Fruit fly (Drosophila melanogaster) whole organism, embryonic: ENCODE measurements around the gene CG34337.
A peak's percentile ranks its signal among the peaks of the same experiment; 100 is the strongest.

Experiments
- CG10321 ChIP-seq: fragments of 200-800 bp; sonication (Bioruptor generic); IDR thresholded peaks from 2 replicates; pipeline ENCODE4 v1.3.6; 2022; ENCODE audit warnings: missing biosample characterization, missing genetic modification characterization
- CG10979 ChIP-seq: fragments of 200-800 bp; sonication (Bioruptor generic); optimal IDR thresholded peaks from 2 replicates; lab custom pipeline; 2018; ENCODE audit warnings: missing biosample characterization, mild to moderate bottlenecking, missing genetic modification characterization, moderate library complexity
- CG12236 ChIP-seq: fragments of 200-800 bp; sonication (Bioruptor generic); optimal IDR thresholded peaks from 2 replicates; lab custom pipeline; 2016; ENCODE audit warnings: missing biosample characterization, missing genetic modification characterization
- CG14050 ChIP-seq: fragments of 200-800 bp; sonication (Bioruptor generic); IDR thresholded peaks from 3 replicates; pipeline ENCODE4 v1.3.6; 2022; ENCODE audit warnings: missing biosample characterization, missing genetic modification characterization
- CG1603 ChIP-seq: fragments of 200-800 bp; sonication (Bioruptor generic); optimal IDR thresholded peaks from 2 replicates; lab custom pipeline; 2019; ENCODE audit warnings: missing biosample characterization, mild to moderate bottlenecking, missing genetic modification characterization, moderate library complexity
- CG17802 ChIP-seq: fragments of 200-800 bp; sonication (Bioruptor generic); optimal IDR thresholded peaks from 2 replicates; lab custom pipeline; 2018; ENCODE audit warnings: missing biosample characterization, mild to moderate bottlenecking, missing genetic modification characterization, moderate library complexity
- CG1792 ChIP-seq: fragments of 200-800 bp; sonication (Bioruptor generic); optimal IDR thresholded peaks from 2 replicates; lab custom pipeline; 2016; ENCODE audit warnings: missing biosample characterization, missing genetic modification characterization
- CG1832 ChIP-seq: fragments of 200-800 bp; sonication (Bioruptor generic); optimal IDR thresholded peaks from 2 replicates; lab custom pipeline; 2017; ENCODE audit warnings: missing biosample characterization, mild to moderate bottlenecking, missing genetic modification characterization, inconsistent platforms
- CG2199 ChIP-seq: fragments of 200-800 bp; sonication (Bioruptor generic); IDR thresholded peaks from 3 replicates; pipeline ENCODE4 v1.3.6; 2022; ENCODE audit warnings: missing biosample characterization, missing genetic modification characterization
- CG2889 ChIP-seq: fragments of 200-800 bp; sonication (Bioruptor generic); IDR thresholded peaks from 3 replicates; pipeline ENCODE4 v1.3.6; 2022; ENCODE audit warnings: missing biosample characterization, missing genetic modification characterization
- CG3163 ChIP-seq: fragments of 200-800 bp; sonication (Bioruptor generic); optimal IDR thresholded peaks from 3 replicates; lab custom pipeline; 2016; ENCODE audit warnings: missing biosample characterization, missing genetic modification characterization
- CG8290 ChIP-seq, 3 experiments: fragments of 200-800 bp; sonication (Bioruptor generic); optimal IDR thresholded peaks; 2 replicates each; lab custom pipeline; 2016 to 2019; ENCODE audit warnings: missing biosample characterization in 3 of 3, missing genetic modification characterization in 3 of 3, mild to moderate bottlenecking in 2 of 3, moderate library complexity in 1 of 3
- Deaf1 ChIP-seq: fragments of 200-800 bp; optimal IDR thresholded peaks from 3 replicates; lab custom pipeline; 2019; ENCODE audit warnings: missing biosample characterization, mild to moderate bottlenecking, missing genetic modification characterization, moderate library complexity
- E2f1 ChIP-seq: fragments of 200-800 bp; sonication (Bioruptor generic); IDR thresholded peaks from 2 replicates; pipeline ENCODE4 v1.3.6; 2022; ENCODE audit warnings: missing biosample characterization, missing genetic modification characterization
- Ets65A ChIP-seq: fragments of 200-800 bp; sonication (Bioruptor generic); peaks from one replicate; lab custom pipeline; 2016; ENCODE audit warnings: missing biosample characterization, missing genetic modification characterization
- Lim3 ChIP-seq: fragments of 200-800 bp; sonication (Bioruptor generic); IDR thresholded peaks from 2 replicates; pipeline ENCODE4 v1.3.6; 2022; ENCODE audit warnings: missing biosample characterization, missing genetic modification characterization
- Nf-YA ChIP-seq: fragments of 200-800 bp; sonication (Bioruptor generic); IDR thresholded peaks from 2 replicates; pipeline ENCODE4 v1.3.6; 2022; ENCODE audit warnings: missing biosample characterization, missing genetic modification characterization
- Nf-YB ChIP-seq: fragments of 200-800 bp; sonication (Bioruptor generic); optimal IDR thresholded peaks from 3 replicates; lab custom pipeline; 2019; ENCODE audit warnings: missing biosample characterization, mild to moderate bottlenecking, missing genetic modification characterization, moderate library complexity
- Nf-YC ChIP-seq: fragments of 200-800 bp; optimal IDR thresholded peaks from 3 replicates; lab custom pipeline; 2019; ENCODE audit warnings: missing biosample characterization, mild to moderate bottlenecking, missing genetic modification characterization, moderate library complexity
- ab ChIP-seq: fragments of 200-800 bp; sonication (Bioruptor generic); optimal IDR thresholded peaks from 2 replicates; lab custom pipeline; 2016; ENCODE audit warnings: missing biosample characterization, missing genetic modification characterization
- cg ChIP-seq: fragments of 200-800 bp; sonication (Bioruptor generic); optimal IDR thresholded peaks from 3 replicates; lab custom pipeline; 2019; ENCODE audit warnings: missing biosample characterization, mild to moderate bottlenecking, missing genetic modification characterization, moderate library complexity
- corto ChIP-seq: fragments of 200-800 bp; sonication (Bioruptor generic); optimal IDR thresholded peaks from 2 replicates; lab custom pipeline; 2016; ENCODE audit warnings: missing biosample characterization, mild to moderate bottlenecking, missing genetic modification characterization, moderate library complexity
- disco-r ChIP-seq: fragments of 200-800 bp; sonication (Bioruptor generic); optimal IDR thresholded peaks from 2 replicates; lab custom pipeline; 2016; ENCODE audit warnings: missing biosample characterization, missing genetic modification characterization
- dmrt11E ChIP-seq: fragments of 200-800 bp; sonication (Bioruptor generic); optimal IDR thresholded peaks from 3 replicates; lab custom pipeline; 2018; ENCODE audit warnings: missing biosample characterization, mild to moderate bottlenecking, missing genetic modification characterization, moderate library complexity
- en ChIP-seq: fragments of 200-800 bp; sonication (Bioruptor generic); optimal IDR thresholded peaks from 2 replicates; lab custom pipeline; 2016; ENCODE audit warnings: missing biosample characterization, missing genetic modification characterization
- mld ChIP-seq: fragments of 200-800 bp; sonication (Bioruptor generic); IDR thresholded peaks from 3 replicates; pipeline ENCODE4 v1.3.6; 2022; ENCODE audit warnings: missing biosample characterization, missing genetic modification characterization; ENCODE audit not compliant: partially characterized antibody
- prd ChIP-seq, 3 experiments: fragments of >200 bp in 2 of 3; fragments of 200-800 bp in 1 of 3; sonication (Bioruptor generic) in 1 of 3; optimal IDR thresholded peaks in 2 of 3; IDR thresholded peaks in 1 of 3; 2 replicates in 2 of 3; 3 replicates in 1 of 3; pipeline versions ENCODE4 v1.3.6 to Lab custom; 2017 to 2022; ENCODE audit warnings: missing biosample characterization in 1 of 3, missing genetic modification characterization in 1 of 3
- sens ChIP-seq: fragments of 200-800 bp; sonication (Bioruptor generic); peaks from one replicate; lab custom pipeline; 2016; ENCODE audit warnings: missing biosample characterization, missing genetic modification characterization
- z ChIP-seq: fragments of 200-800 bp; sonication (Bioruptor generic); IDR thresholded peaks from 3 replicates; pipeline ENCODE4 v1.3.6; 2022; ENCODE audit warnings: missing biosample characterization, missing genetic modification characterization

Gene CG34337

DNA sequence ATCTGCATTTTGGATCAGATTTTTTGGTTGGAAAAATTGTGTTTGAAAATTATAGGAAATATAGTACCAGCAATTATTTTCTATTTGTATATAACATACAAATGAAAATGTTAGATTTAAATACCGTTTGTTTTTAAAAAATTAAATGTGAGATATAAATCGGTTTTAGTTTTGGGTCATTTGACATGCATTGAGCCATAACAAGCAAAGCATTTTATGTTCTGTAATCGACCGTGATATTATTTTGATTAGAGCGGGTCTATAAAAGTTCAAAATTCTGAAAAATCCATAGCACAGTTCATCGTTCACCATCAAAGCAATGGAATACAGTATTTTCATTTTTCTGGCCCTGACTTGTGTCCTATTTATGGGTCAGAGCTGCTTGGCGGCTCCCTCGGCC is at the start of gene CG34337:
CG34337 (plus strand) TSS at position 301 of the 400 bp plus-strand sequence.
- TF ChIP-seq CG2889 (GFP tag; lab: Robert Waterston, UW) (no peak), ab (GFP tag; lab: Kevin White, UChicago) (no peak), sens (peak; percentile 1)

DNA sequence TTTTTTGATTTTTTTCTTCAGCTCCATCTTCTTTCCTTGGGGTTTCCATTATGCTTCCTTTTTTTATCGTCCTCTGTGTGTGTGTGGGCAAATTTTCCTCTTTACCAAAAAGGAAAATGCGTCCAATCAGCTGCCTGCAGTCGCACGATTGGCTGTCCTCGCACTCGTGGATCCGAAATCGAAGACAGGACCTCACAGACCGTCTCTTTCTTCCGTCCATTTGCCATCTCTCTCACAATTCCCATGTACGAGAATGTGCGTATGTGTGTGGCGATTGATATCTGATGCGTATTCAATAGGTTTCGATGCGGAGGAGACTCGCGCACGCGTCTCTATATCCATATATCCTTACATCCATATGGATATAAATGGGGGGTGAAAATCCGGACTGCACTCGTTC is 48.7 kb upstream of the CG34337 start:
- TF ChIP-seq CG10321 (GFP tag; lab: Robert Waterston, UW) (peak; percentile 74), CG1832 (GFP tag; lab: Kevin White, UChicago) (peak; percentile 40), Deaf1 (tag; lab: Kevin White, UChicago) (peak; percentile 66), Nf-YA (GFP tag; lab: Robert Waterston, UW) (0 out of 2 replicates have a peak, but pooled peaks have one; percentile 12), CG8290 (GFP tag; optimal IDR thresholded peaks at IDR 0.05; lab: Kevin White, UChicago) (no peak), CG8290 (tag; optimal IDR thresholded peaks at IDR 0.05; lab: Kevin White, UChicago) (no peak), CG2199 (GFP tag; lab: Robert Waterston, UW) (0 out of 3 replicates have a peak, but pooled peaks have one; percentile 17), Ets65A (GFP tag; lab: Kevin White, UChicago) (peak; percentile 3), disco-r (GFP tag; lab: Kevin White, UChicago) (no peak), Nf-YB (GFP tag; lab: Kevin White, UChicago) (peak; percentile 93), cg (GFP tag; lab: Kevin White, UChicago) (peak; percentile 26), z (GFP tag; lab: Robert Waterston, UW) (peak; percentile 39; the same call in 1 of the 3 replicates), CG3163 (GFP tag; lab: Kevin White, UChicago) (no peak), Nf-YC (peak; percentile 94)
- TF ChIP-seq, all 482 proteins: peak for 10

DNA sequence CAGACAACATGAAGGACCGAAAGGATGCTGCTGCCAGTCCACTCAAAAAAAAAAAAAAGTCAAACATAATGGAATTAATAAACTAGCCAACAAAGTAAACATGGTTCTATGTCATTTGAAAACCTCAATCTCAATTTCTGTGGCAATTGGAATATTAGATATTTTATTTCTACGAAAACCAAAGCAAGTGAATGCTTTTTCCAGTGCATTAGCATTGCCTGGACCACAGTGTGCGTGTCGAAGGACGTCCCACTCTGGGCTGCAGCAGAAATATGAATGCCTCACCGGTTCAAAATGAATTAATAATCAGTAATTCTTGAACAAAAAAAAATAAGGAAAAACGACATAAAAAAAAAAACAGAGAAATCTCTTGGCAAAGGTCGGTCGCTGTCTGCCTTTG is 44.6 kb upstream of the CG34337 start:
- TF ChIP-seq CG12236 (GFP tag; lab: Kevin White, UChicago) (no peak), Ets65A (GFP tag; lab: Kevin White, UChicago) (peak; percentile 30), sens (peak; percentile 51)

dm6 chrX:7377840-7378239 is 39.2 kb upstream of the CG34337 start, which contains the start of gene CheA7a:
TSS of gene CheA7a (plus strand) at chrX:7378140.
- peak; percentile 77 for TF ChIP-seq Ets65A (GFP tag; lab: Kevin White, UChicago)
- no peak for TF ChIP-seq CG10979 (tag; lab: Kevin White, UChicago)

DNA sequence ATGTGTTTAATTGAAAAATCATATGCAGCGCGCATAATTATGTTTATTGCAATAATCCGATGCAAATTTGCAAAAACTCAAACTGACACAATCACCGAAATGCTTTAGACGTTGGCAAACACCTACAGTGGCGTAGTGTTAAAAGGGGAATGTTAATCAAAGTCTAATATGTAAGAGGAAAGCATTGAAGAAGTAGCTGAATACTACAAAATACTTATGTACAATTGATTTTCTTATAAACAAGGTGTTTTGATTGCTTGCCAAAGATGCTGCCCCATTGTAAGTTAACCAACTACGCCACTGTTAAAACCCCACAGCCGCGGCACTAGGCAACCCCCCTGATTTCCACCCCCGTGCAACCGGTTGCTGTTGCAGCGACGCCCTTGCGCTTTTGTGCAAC is 37.5 kb upstream of the CG34337 start:
- TF ChIP-seq Lim3 (GFP tag; lab: Robert Waterston, UW): no peak
- TF ChIP-seq E2f1 (GFP tag; lab: Robert Waterston, UW): no peak
- TF ChIP-seq sens: peak; percentile 43
- TF ChIP-seq CG17802 (tag; lab: Kevin White, UChicago): no peak
- TF ChIP-seq CG1603 (tag; lab: Kevin White, UChicago): peak; percentile 14
- peak; percentile 14 for TF ChIP-seq dmrt11E (tag; lab: Kevin White, UChicago)
- TF ChIP-seq mld (GFP tag; lab: Robert Waterston, UW): no peak
- TF ChIP-seq prd (optimal IDR thresholded peaks at IDR 0.05; lab: Kevin White, UChicago): no peak
- TF ChIP-seq prd (GFP tag; IDR thresholded peaks at IDR 0.05; lab: Robert Waterston, UW): 0 out of 3 replicates have a peak, but pooled peaks have one; percentile 12

DNA sequence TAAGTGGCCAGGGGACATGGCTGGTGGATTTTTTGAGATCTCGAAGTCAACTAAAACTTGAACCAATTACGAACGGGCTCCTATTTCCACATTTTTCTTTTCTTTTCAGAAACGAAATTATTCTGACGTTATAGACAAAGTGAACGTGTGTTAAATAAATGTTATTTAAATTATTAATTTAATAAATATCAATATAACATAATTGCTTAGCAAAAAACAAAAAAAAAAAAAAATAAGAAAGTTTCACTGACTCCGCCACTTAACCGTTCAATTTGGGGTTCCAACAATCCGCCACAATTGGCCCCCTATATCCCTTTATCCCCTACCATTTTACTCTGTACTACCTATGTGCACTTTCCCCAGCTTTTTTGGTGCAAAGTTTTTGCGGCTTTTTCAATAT is 34.2 kb upstream of the CG34337 start, which contains the start of gene CG42781:
CG42781 (minus strand) TSS at position 101 of the 400 bp plus-strand sequence.
- TF ChIP-seq corto (GFP tag; lab: Kevin White, UChicago) (no peak), en (GFP tag; lab: Kevin White, UChicago) (no peak), CG1792 (GFP tag; lab: Kevin White, UChicago) (no peak), CG14050 (GFP tag; lab: Robert Waterston, UW) (no peak)
